Fruit fly (Drosophila melanogaster) whole organism, embryonic: Measurements from ENCODE around the gene ninaB.

Source experiments
- Atf-2 ChIP-seq: fragments of 200-800 bp; sonication (Bioruptor generic); optimal IDR thresholded peaks from 2 replicates; lab custom pipeline; 2016; ENCODE audit warnings: missing biosample characterization, missing genetic modification characterization
- CG13624 ChIP-seq: fragments of 200-800 bp; sonication (Bioruptor generic); optimal IDR thresholded peaks from 2 replicates; lab custom pipeline; 2016; ENCODE audit warnings: missing biosample characterization, missing genetic modification characterization
- CG13775 ChIP-seq: fragments of 200-800 bp; sonication (Bioruptor generic); optimal IDR thresholded peaks from 3 replicates; lab custom pipeline; 2017; ENCODE audit warnings: missing biosample characterization, mild to moderate bottlenecking, missing genetic modification characterization
- CG14965 ChIP-seq: fragments of 200-800 bp; sonication (Bioruptor generic); optimal IDR thresholded peaks from 2 replicates; lab custom pipeline; 2016; ENCODE audit warnings: missing biosample characterization, missing genetic modification characterization, borderline replicate concordance
- CG17328 ChIP-seq: fragments of 200-800 bp; sonication (Bioruptor generic); IDR thresholded peaks from 2 replicates; pipeline ENCODE4 v1.3.6; 2022; ENCODE audit warnings: missing biosample characterization, missing genetic modification characterization
- CG17385 ChIP-seq: fragments of 200-800 bp; sonication (Bioruptor generic); optimal IDR thresholded peaks from 3 replicates; lab custom pipeline; 2018; ENCODE audit warnings: missing biosample characterization, mild to moderate bottlenecking, missing genetic modification characterization
- CG18619 ChIP-seq: fragments of 200-800 bp; sonication (Bioruptor generic); optimal IDR thresholded peaks from 3 replicates; lab custom pipeline; 2017; ENCODE audit warnings: missing biosample characterization, mild to moderate bottlenecking, missing genetic modification characterization
- CG2199 ChIP-seq: fragments of 200-800 bp; sonication (Bioruptor generic); IDR thresholded peaks from 3 replicates; pipeline ENCODE4 v1.3.6; 2022; ENCODE audit warnings: missing biosample characterization, missing genetic modification characterization
- CG31388 ChIP-seq: fragments of 200-800 bp; sonication (Bioruptor generic); optimal IDR thresholded peaks from 2 replicates; lab custom pipeline; 2016; ENCODE audit warnings: missing biosample characterization, missing genetic modification characterization
- CG31441 ChIP-seq: fragments of 200-800 bp; sonication (Bioruptor generic); IDR thresholded peaks from 2 replicates; pipeline ENCODE4 v1.3.6; 2022; ENCODE audit warnings: missing biosample characterization, missing genetic modification characterization
- CG32772 ChIP-seq: fragments of 200-800 bp; sonication (Bioruptor generic); IDR thresholded peaks from 2 replicates; pipeline ENCODE4 v1.3.6; 2022; ENCODE audit warnings: missing biosample characterization, missing genetic modification characterization
- CG33557 ChIP-seq: fragments of 200-800 bp; sonication (Bioruptor generic); optimal IDR thresholded peaks from 2 replicates; lab custom pipeline; 2019; ENCODE audit warnings: missing biosample characterization, mild to moderate bottlenecking, missing genetic modification characterization, moderate library complexity
- CG3407 ChIP-seq: fragments of 200-800 bp; sonication (Bioruptor generic); optimal IDR thresholded peaks from 2 replicates; lab custom pipeline; 2018; ENCODE audit warnings: missing biosample characterization, mild to moderate bottlenecking, missing genetic modification characterization
- CG4707 ChIP-seq: fragments of 200-800 bp; sonication (Bioruptor generic); optimal IDR thresholded peaks from 2 replicates; lab custom pipeline; 2018; ENCODE audit warnings: missing biosample characterization, mild to moderate bottlenecking, missing genetic modification characterization, moderate library complexity
- CG5953 ChIP-seq: fragments of 200-800 bp; sonication (Bioruptor generic); IDR thresholded peaks from 2 replicates; pipeline ENCODE4 v1.3.6; 2022; ENCODE audit warnings: missing biosample characterization, missing genetic modification characterization
- CG7928 ChIP-seq: fragments of 200-800 bp; sonication (Bioruptor generic); optimal IDR thresholded peaks from 2 replicates; lab custom pipeline; 2017; ENCODE audit warnings: missing biosample characterization, mild to moderate bottlenecking, missing genetic modification characterization
- CG9609 ChIP-seq: fragments of 200-800 bp; sonication (Bioruptor generic); optimal IDR thresholded peaks from 3 replicates; lab custom pipeline; 2016; ENCODE audit warnings: missing biosample characterization, missing genetic modification characterization
- Camta ChIP-seq: fragments of 200-800 bp; sonication (Bioruptor generic); optimal IDR thresholded peaks from 2 replicates; lab custom pipeline; 2016; ENCODE audit warnings: missing biosample characterization, missing genetic modification characterization
- CrebB ChIP-seq: fragments of 200-800 bp; sonication (Bioruptor generic); optimal IDR thresholded peaks from 3 replicates; lab custom pipeline; 2018; ENCODE audit warnings: missing biosample characterization, mild to moderate bottlenecking, missing genetic modification characterization
- Doc2 ChIP-seq: fragments of 200-800 bp; sonication (Bioruptor generic); IDR thresholded peaks from 2 replicates; pipeline ENCODE4 v1.3.6; 2022; ENCODE audit warnings: missing biosample characterization, missing genetic modification characterization
- Dp ChIP-seq: fragments of 200-800 bp; sonication (Bioruptor generic); optimal IDR thresholded peaks from 2 replicates; lab custom pipeline; 2018; ENCODE audit warnings: missing biosample characterization, mild to moderate bottlenecking, missing genetic modification characterization, moderate library complexity
- Drgx ChIP-seq: fragments of 200-800 bp; sonication (Bioruptor generic); IDR thresholded peaks from 2 replicates; pipeline ENCODE4 v1.3.6; 2022; ENCODE audit warnings: missing biosample characterization, missing genetic modification characterization
- Fer1 ChIP-seq: fragments of 200-800 bp; sonication (Bioruptor generic); optimal IDR thresholded peaks from 2 replicates; lab custom pipeline; 2017; ENCODE audit warnings: missing biosample characterization, mild to moderate bottlenecking, missing genetic modification characterization
- Gsc ChIP-seq: fragments of 200-800 bp; sonication (Bioruptor generic); IDR thresholded peaks from 2 replicates; pipeline ENCODE4 v1.3.6; 2022; ENCODE audit warnings: missing biosample characterization, missing genetic modification characterization
- HLH3B ChIP-seq: fragments of 200-800 bp; sonication (Bioruptor generic); IDR thresholded peaks from 2 replicates; pipeline ENCODE4 v1.3.6; 2022; ENCODE audit warnings: missing biosample characterization, missing genetic modification characterization
- HmgZ ChIP-seq: fragments of 200-800 bp; sonication (Bioruptor generic); optimal IDR thresholded peaks from 2 replicates; lab custom pipeline; 2018; ENCODE audit warnings: missing biosample characterization, mild to moderate bottlenecking, missing genetic modification characterization
- Max ChIP-seq: fragments of 200-800 bp; sonication (Bioruptor generic); optimal IDR thresholded peaks from 2 replicates; lab custom pipeline; 2016; ENCODE audit warnings: missing biosample characterization, mild to moderate bottlenecking, missing genetic modification characterization
- Ptx1 ChIP-seq: fragments of 200-800 bp; sonication (Bioruptor generic); IDR thresholded peaks from 2 replicates; pipeline ENCODE4 v1.3.6; 2022; ENCODE audit warnings: missing biosample characterization, missing genetic modification characterization
- Rfx ChIP-seq: fragments of 200-800 bp; sonication (Bioruptor generic); IDR thresholded peaks from 2 replicates; pipeline ENCODE4 v1.3.6; 2022; ENCODE audit warnings: missing biosample characterization, missing genetic modification characterization
- Sox102F ChIP-seq: fragments of 200-800 bp; sonication (Bioruptor generic); optimal IDR thresholded peaks from 2 replicates; lab custom pipeline; 2018; ENCODE audit warnings: missing biosample characterization, mild to moderate bottlenecking, missing genetic modification characterization, moderate library complexity
- Sry-β ChIP-seq: fragments of 200-800 bp; sonication (Bioruptor generic); optimal IDR thresholded peaks from 2 replicates; lab custom pipeline; 2018; ENCODE audit warnings: missing biosample characterization, mild to moderate bottlenecking, missing genetic modification characterization, moderate library complexity
- Trl ChIP-seq, 3 experiments: fragments of >200 bp in 2 of 3; fragments of 200-800 bp in 1 of 3; sonication (Bioruptor generic) in 1 of 3; optimal IDR thresholded peaks; 2 replicates in 1 of 3; 3 replicates in 2 of 3; lab custom pipeline; 2016 to 2017; ENCODE audit warnings: missing biosample characterization in 1 of 3, missing genetic modification characterization in 1 of 3
- bab2 ChIP-seq: fragments of 200-800 bp; sonication (Bioruptor generic); optimal IDR thresholded peaks from 2 replicates; lab custom pipeline; 2016; ENCODE audit warnings: missing biosample characterization, missing genetic modification characterization
- caup ChIP-seq: fragments of 200-800 bp; sonication (Bioruptor generic); optimal IDR thresholded peaks from 3 replicates; lab custom pipeline; 2017; ENCODE audit warnings: missing biosample characterization, mild to moderate bottlenecking, missing genetic modification characterization, moderate library complexity; ENCODE audit not compliant: severe bottlenecking
- da ChIP-seq: fragments of 200-800 bp; sonication (Bioruptor generic); optimal IDR thresholded peaks from 2 replicates; lab custom pipeline; 2016; ENCODE audit warnings: missing biosample characterization, missing genetic modification characterization
- dmrt11E ChIP-seq: fragments of 200-800 bp; sonication (Bioruptor generic); optimal IDR thresholded peaks from 3 replicates; lab custom pipeline; 2018; ENCODE audit warnings: missing biosample characterization, mild to moderate bottlenecking, missing genetic modification characterization, moderate library complexity
- fd64A ChIP-seq: fragments of 200-800 bp; sonication (Bioruptor generic); optimal IDR thresholded peaks from 3 replicates; lab custom pipeline; 2018; ENCODE audit warnings: missing biosample characterization, mild to moderate bottlenecking, missing genetic modification characterization
- ftz-f1 ChIP-seq: fragments of 200-800 bp; sonication (Bioruptor generic); optimal IDR thresholded peaks from 2 replicates; lab custom pipeline; 2016; ENCODE audit warnings: missing biosample characterization, missing genetic modification characterization
- lbe ChIP-seq: fragments of 200-800 bp; sonication (Bioruptor generic); optimal IDR thresholded peaks from 2 replicates; lab custom pipeline; 2016; ENCODE audit warnings: missing biosample characterization, mild to moderate bottlenecking, missing genetic modification characterization
- nerfin-2 ChIP-seq: fragments of 200-800 bp; sonication (Bioruptor generic); IDR thresholded peaks from 2 replicates; pipeline ENCODE4 v1.3.6; 2022; ENCODE audit warnings: missing biosample characterization, missing genetic modification characterization; ENCODE audit not compliant: partially characterized antibody
- onecut ChIP-seq: fragments of 200-800 bp; sonication (Bioruptor generic); IDR thresholded peaks from 2 replicates; pipeline ENCODE4 v1.3.6; 2022; ENCODE audit warnings: missing biosample characterization, missing genetic modification characterization
- pho ChIP-seq: fragments of 200-800 bp; sonication (Bioruptor generic); optimal IDR thresholded peaks from 2 replicates; lab custom pipeline; 2016; ENCODE audit warnings: missing biosample characterization, missing genetic modification characterization
- pzg ChIP-seq: fragments of 200-800 bp; sonication (Bioruptor generic); optimal IDR thresholded peaks from 3 replicates; lab custom pipeline; 2018; ENCODE audit warnings: missing biosample characterization, mild to moderate bottlenecking, missing genetic modification characterization, moderate library complexity
- sc ChIP-seq, 3 experiments: fragments of >200 bp in 2 of 3; fragments of 200-800 bp in 1 of 3; sonication (Bioruptor generic) in 1 of 3; optimal IDR thresholded peaks; 2 replicates in 2 of 3; 3 replicates in 1 of 3; lab custom pipeline; 2017; ENCODE audit warnings: mild to moderate bottlenecking in 1 of 3, missing biosample characterization in 1 of 3, missing genetic modification characterization in 1 of 3, missing genetic modification reagents in 1 of 3
- sug ChIP-seq: fragments of 200-800 bp; optimal IDR thresholded peaks from 2 replicates; lab custom pipeline; 2019; ENCODE audit warnings: missing biosample characterization, mild to moderate bottlenecking, missing genetic modification characterization, moderate library complexity
- tgo ChIP-seq: fragments of 200-800 bp; sonication (Bioruptor generic); IDR thresholded peaks from 3 replicates; pipeline ENCODE4 v1.3.6; 2022; ENCODE audit warnings: missing biosample characterization, missing genetic modification characterization
- usp ChIP-seq: fragments of >200 bp; optimal IDR thresholded peaks from 2 replicates; lab custom pipeline; 2017; ENCODE audit warnings: missing biosample characterization, missing genetic modification characterization
- vvl ChIP-seq: fragments of 200-800 bp; sonication (Bioruptor generic); IDR thresholded peaks from 2 replicates; pipeline ENCODE4 v1.3.6; 2022; ENCODE audit warnings: missing biosample characterization, missing genetic modification characterization

Gene ninaB

DNA sequence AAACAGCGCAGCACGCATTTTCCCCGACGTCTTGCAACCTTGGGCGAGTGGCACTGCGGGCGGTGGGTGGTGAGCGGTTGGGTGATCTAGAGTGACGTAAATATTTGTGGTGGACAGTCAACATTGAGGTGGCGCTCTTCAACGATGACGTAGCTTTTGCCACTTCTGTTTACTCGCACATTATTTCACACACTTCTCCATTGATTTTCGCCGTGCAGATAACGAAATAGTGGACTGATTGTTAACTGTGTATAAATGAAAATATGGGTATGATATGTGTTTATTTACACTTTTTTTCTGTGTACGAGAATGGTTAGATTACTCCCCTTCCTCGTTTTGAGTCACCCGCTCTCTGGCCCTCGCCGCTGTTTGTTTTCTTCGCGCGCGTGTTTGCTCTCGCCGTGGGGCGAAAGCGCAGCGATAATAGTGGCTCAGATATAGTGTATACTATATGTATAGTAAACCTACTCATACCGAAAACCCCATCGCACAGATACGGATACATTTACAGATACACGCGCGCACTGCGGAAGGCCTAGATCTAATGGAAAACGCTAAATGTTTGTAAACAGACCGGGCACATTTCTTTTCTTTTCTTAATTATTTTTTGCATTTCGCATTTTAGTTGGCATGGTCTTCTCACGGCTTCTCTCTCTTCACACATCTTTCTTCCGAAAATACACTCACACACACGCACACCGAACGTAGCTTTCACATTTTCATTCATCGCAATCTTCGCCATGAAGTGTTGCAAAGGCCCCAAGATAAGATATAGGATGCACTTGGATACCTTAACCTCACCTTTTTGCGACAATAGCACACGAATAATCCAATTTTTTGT lies 13.8 kb upstream of the ninaB start, which contains the start of gene omd (continued):
- TF ChIP-seq sug (tag; lab: Kevin White, UChicago) (peak; percentile 95), CG4707 (GFP tag; lab: Kevin White, UChicago) (peak; percentile 69), CG13624 (GFP tag; lab: Kevin White, UChicago) (peak; percentile 22), CG31441 (GFP tag; lab: Robert Waterston, UW) (no peak), CG2199 (peak; percentile 94), CG18619 (GFP tag; lab: Kevin White, UChicago) (peak; percentile 46), Doc2 (GFP tag; lab: Robert Waterston, UW) (no peak), HmgZ (peak; percentile 71), Gsc (GFP tag; lab: Robert Waterston, UW) (no peak), HLH3B (GFP tag; lab: Robert Waterston, UW) (peak; percentile 59; the same call in 1 of the 2 replicates), Max (GFP tag; lab: Kevin White, UChicago) (peak; percentile 31), onecut (GFP tag; lab: Robert Waterston, UW) (peak; percentile 72), CG13775 (GFP tag; lab: Kevin White, UChicago) (peak; percentile 56), Atf-2 (GFP tag; lab: Kevin White, UChicago) (peak; percentile 45), CG5953 (GFP tag; lab: Robert Waterston, UW) (peak; percentile 46; the same call in 1 of the 2 replicates), Ptx1 (GFP tag; lab: Robert Waterston, UW) (peak; percentile 45; the same call in 1 of the 2 replicates), fd64A (GFP tag; lab: Kevin White, UChicago) (peak; percentile 69), CG33557 (GFP tag; lab: Kevin White, UChicago) (peak; percentile 65), usp (no peak), dmrt11E (tag; lab: Kevin White, UChicago) (peak; percentile 64), Fer1 (GFP tag; lab: Kevin White, UChicago) (peak; percentile 78), vvl (peak; percentile 64), da (GFP tag; lab: Kevin White, UChicago) (no peak), CrebB (tag; lab: Kevin White, UChicago) (peak; percentile 89), pho (peak; percentile 33), CG3407 (GFP tag; lab: Kevin White, UChicago) (peak; percentile 81), Sox102F (peak; percentile 19), CG14965 (GFP tag; lab: Kevin White, UChicago) (peak; percentile 52), bab2 (GFP tag; lab: Kevin White, UChicago) (peak; percentile 79), CG32772 (GFP tag; lab: Robert Waterston, UW) (peak; percentile 21; the same call in 1 of the 2 replicates), nerfin-2 (no peak), ftz-f1 (GFP tag; lab: Kevin White, UChicago) (peak; percentile 94), CG9609 (GFP tag; lab: Kevin White, UChicago) (peak; percentile 17), caup (peak; percentile 77), CG31388 (no peak), Dp (GFP tag; lab: Kevin White, UChicago) (peak; percentile 9), tgo (GFP tag; lab: Robert Waterston, UW) (peak; percentile 43; the same call in 2 of the 3 replicates), CG7928 (GFP tag; lab: Kevin White, UChicago) (peak; percentile 12), CG17328 (GFP tag; lab: Robert Waterston, UW) (peak; percentile 51), Rfx (GFP tag; lab: Robert Waterston, UW) (peak; percentile 72), sc (optimal IDR thresholded peaks at IDR 0.05; lab: Kevin White, UChicago) (no peak), sc (GFP tag; optimal IDR thresholded peaks at IDR 0.05; lab: Kevin White, UChicago) (peak; percentile 43), CG17385 (GFP tag; lab: Kevin White, UChicago) (peak; percentile 61), Camta (peak; percentile 68), Sry-β (GFP tag; lab: Kevin White, UChicago) (peak; percentile 32), lbe (GFP tag; lab: Kevin White, UChicago) (no peak), Drgx (0 out of 2 replicates have a peak, but pooled peaks have one; percentile 12), pzg (GFP tag; lab: Kevin White, UChicago) (peak; percentile 11), Trl (optimal IDR thresholded peaks at IDR 0.05; lab: Kevin White, UChicago) (peak in 1 of 2 experiments; percentile 50), Trl (GFP tag; optimal IDR thresholded peaks at IDR 0.05; lab: Kevin White, UChicago) (peak; percentile 76)
